Fruit fly (Drosophila melanogaster) whole organism, wandering third instar larva: ENCODE data around the gene CG8945.

Experiments
- Abd-B ChIP-seq: fragments of >200 bp; optimal IDR thresholded peaks from 2 replicates; lab custom pipeline; 2017; ENCODE audit warnings: missing biosample characterization, missing genetic modification characterization
- CG32264 ChIP-seq: fragments of 200-800 bp; sonication (Bioruptor generic); optimal IDR thresholded peaks from 2 replicates; lab custom pipeline; 2016; ENCODE audit warnings: missing biosample characterization, missing genetic modification characterization
- CG9705 ChIP-seq: fragments of 200-800 bp; sonication (Bioruptor generic); optimal IDR thresholded peaks from 2 replicates; lab custom pipeline; 2018; ENCODE audit warnings: missing biosample characterization, mild to moderate bottlenecking, missing genetic modification characterization
- CrebA ChIP-seq: fragments of 200-800 bp; sonication (Bioruptor generic); optimal IDR thresholded peaks from 2 replicates; lab custom pipeline; 2016; ENCODE audit warnings: missing biosample characterization, mild to moderate bottlenecking, missing genetic modification characterization, borderline replicate concordance
- Dfd ChIP-seq: fragments of >200 bp; optimal IDR thresholded peaks from 2 replicates; lab custom pipeline; 2017; ENCODE audit warnings: missing biosample characterization, missing genetic modification characterization
- Dif ChIP-seq: fragments of 200-275, 200-300 bp; sonication (Bioruptor generic); optimal IDR thresholded peaks from 2 replicates; lab custom pipeline; 2018; ENCODE audit warnings: missing biosample characterization, missing genetic modification characterization; ENCODE audit not compliant: partially characterized antibody
- GATAd ChIP-seq: sonication (Bioruptor generic); optimal IDR thresholded peaks from 2 replicates; lab custom pipeline; 2016; ENCODE audit warnings: missing biosample characterization, missing genetic modification characterization
- HLH106 ChIP-seq: fragments of 200-800 bp; optimal IDR thresholded peaks from 3 replicates; lab custom pipeline; 2019; ENCODE audit warnings: missing biosample characterization, mild to moderate bottlenecking, missing genetic modification characterization, moderate library complexity
- Hr78 ChIP-seq: fragments of >200 bp; optimal IDR thresholded peaks from 2 replicates; lab custom pipeline; 2017; ENCODE audit warnings: missing biosample characterization, missing genetic modification characterization
- Jra ChIP-seq: sonication (Bioruptor generic); optimal IDR thresholded peaks from 2 replicates; lab custom pipeline; 2016; ENCODE audit warnings: missing biosample characterization, missing genetic modification characterization
- Mio ChIP-seq: sonication (Bioruptor generic); optimal IDR thresholded peaks from 2 replicates; lab custom pipeline; 2016; ENCODE audit warnings: missing biosample characterization, missing genetic modification characterization
- Myc ChIP-seq: fragments of >200 bp; optimal IDR thresholded peaks from 2 replicates; lab custom pipeline; 2017
- N ChIP-seq: fragments of >200 bp; optimal IDR thresholded peaks from 2 replicates; lab custom pipeline; 2018; ENCODE audit warnings: missing biosample characterization, missing external identifiers, missing genetic modification characterization
- Rel ChIP-seq, 2 experiments: fragments of 200-800 bp; sonication (Bioruptor generic) in 1 of 2; optimal IDR thresholded peaks; 2 replicates in 1 of 2; 3 replicates in 1 of 2; lab custom pipeline; 2016 to 2019; ENCODE audit warnings: mild to moderate bottlenecking in 2 of 2, missing biosample characterization in 2 of 2, missing genetic modification characterization in 2 of 2, moderate library complexity in 1 of 2
- Vsx2 ChIP-seq: fragments of 200-300, 225-300 bp; sonication (Bioruptor generic); optimal IDR thresholded peaks from 2 replicates; lab custom pipeline; 2018; ENCODE audit warnings: missing biosample characterization, missing genetic modification characterization; ENCODE audit not compliant: partially characterized antibody
- br ChIP-seq: fragments of 200-800 bp; sonication (Bioruptor generic); optimal IDR thresholded peaks from 2 replicates; lab custom pipeline; 2016; ENCODE audit warnings: missing biosample characterization, missing genetic modification characterization
- brk ChIP-seq: fragments of 200-800 bp; sonication (Bioruptor generic); optimal IDR thresholded peaks from 2 replicates; lab custom pipeline; 2016; ENCODE audit warnings: missing biosample characterization, mild to moderate bottlenecking, missing genetic modification characterization
- dl ChIP-seq, 2 experiments: fragments of 175-275, 200-275 bp in 1 of 2; fragments of 200-275 bp in 1 of 2; sonication (Bioruptor generic); optimal IDR thresholded peaks; lab custom pipeline; 2018; ENCODE audit warnings: mild to moderate bottlenecking in 2 of 2, missing biosample characterization in 2 of 2, missing genetic modification characterization in 2 of 2, moderate library complexity in 2 of 2; ENCODE audit not compliant: partially characterized antibody in 2 of 2, insufficient read depth in 1 of 2
- dmrt93B ChIP-seq: fragments of 200-800 bp; sonication (Bioruptor generic); optimal IDR thresholded peaks from 2 replicates; lab custom pipeline; 2018; ENCODE audit warnings: missing biosample characterization, mild to moderate bottlenecking, missing genetic modification characterization
- dsf ChIP-seq: sonication (Bioruptor generic); optimal IDR thresholded peaks from 2 replicates; lab custom pipeline; 2016; ENCODE audit warnings: missing biosample characterization, missing genetic modification characterization, borderline replicate concordance
- ey ChIP-seq: fragments of 200-800 bp; sonication (Bioruptor generic); optimal IDR thresholded peaks from 2 replicates; lab custom pipeline; 2016; ENCODE audit warnings: missing biosample characterization, missing genetic modification characterization
- foxo ChIP-seq, 2 experiments: fragments of 200-800 bp; sonication (Bioruptor generic); optimal IDR thresholded peaks; 2 replicates in 1 of 2; 3 replicates in 1 of 2; lab custom pipeline; 2016 to 2017; ENCODE audit warnings: missing biosample characterization in 2 of 2, missing genetic modification characterization in 2 of 2
- h ChIP-seq: fragments of 200-800 bp; sonication (Bioruptor generic); optimal IDR thresholded peaks from 3 replicates; lab custom pipeline; 2016; ENCODE audit warnings: missing biosample characterization, mild to moderate bottlenecking, missing genetic modification characterization
- jim ChIP-seq: fragments of 175-275, 200-325 bp; sonication (Bioruptor generic); optimal IDR thresholded peaks from 2 replicates; lab custom pipeline; 2016; ENCODE audit warnings: missing biosample characterization, mild to moderate bottlenecking, missing genetic modification characterization
- lola ChIP-seq: fragments of >200 bp; optimal IDR thresholded peaks from 2 replicates; lab custom pipeline; 2017; ENCODE audit warnings: missing biosample characterization, missing genetic modification characterization
- psq ChIP-seq: fragments of 200-800 bp; sonication (Bioruptor generic); optimal IDR thresholded peaks from 3 replicates; lab custom pipeline; 2017; ENCODE audit warnings: missing biosample characterization, mild to moderate bottlenecking, missing genetic modification characterization, moderate library complexity
- rgr ChIP-seq: fragments of 200-800 bp; sonication (Bioruptor generic); optimal IDR thresholded peaks from 3 replicates; lab custom pipeline; 2016; ENCODE audit warnings: missing biosample characterization, mild to moderate bottlenecking, missing genetic modification characterization
- sage ChIP-seq: fragments of 200-800 bp; sonication (Bioruptor generic); optimal IDR thresholded peaks from 2 replicates; lab custom pipeline; 2016; ENCODE audit warnings: missing biosample characterization, mild to moderate bottlenecking, missing genetic modification characterization
- sv ChIP-seq: fragments of 200-800 bp; sonication (Bioruptor generic); optimal IDR thresholded peaks from 3 replicates; lab custom pipeline; 2016; ENCODE audit warnings: missing biosample characterization, missing genetic modification characterization
- tai ChIP-seq: sonication (Bioruptor generic); optimal IDR thresholded peaks from 2 replicates; lab custom pipeline; 2016; ENCODE audit warnings: missing biosample characterization, missing genetic modification characterization
- usp ChIP-seq: fragments of >200 bp; optimal IDR thresholded peaks from 2 replicates; lab custom pipeline; 2017; ENCODE audit warnings: missing biosample characterization, missing genetic modification characterization
- woc ChIP-seq: sonication (Bioruptor generic); optimal IDR thresholded peaks from 2 replicates; lab custom pipeline; 2016; ENCODE audit warnings: missing biosample characterization, mild to moderate bottlenecking, missing genetic modification characterization

The CG8945 gene

dm6 chrX:17106153-17106700 lies 18.8 kb upstream of the CG8945 start:
- TF ChIP-seq usp (no peak), HLH106 (tag; lab: Kevin White, UChicago) (no peak), brk (no peak), psq (GFP tag; lab: Kevin White, UChicago) (no peak), dl (GFP tag; optimal IDR thresholded peaks at IDR 0.05; lab: Kevin White, UChicago; ENCODE audit: insufficient read depth in 1 of 2, partially characterized antibody in 2 of 2) (no peak), Dif (GFP tag; lab: Kevin White, UChicago) (no peak), CrebA (no peak), Abd-B (GFP tag; lab: Kevin White, UChicago) (no peak), Myc (lab: Kevin White, UChicago) (no peak), rgr (GFP tag; lab: Kevin White, UChicago) (no peak), h (no peak), Mio (GFP tag; lab: Kevin White, UChicago) (no peak), Vsx2 (GFP tag; lab: Kevin White, UChicago) (no peak), sv (no peak), dsf (GFP tag; lab: Kevin White, UChicago) (no peak), foxo (GFP tag; optimal IDR thresholded peaks at IDR 0.05; lab: Kevin White, UChicago) (no peak), sage (GFP tag; lab: Kevin White, UChicago) (no peak), Hr78 (no peak)
- TF ChIP-seq, all 38 proteins: peak for 0

DNA sequence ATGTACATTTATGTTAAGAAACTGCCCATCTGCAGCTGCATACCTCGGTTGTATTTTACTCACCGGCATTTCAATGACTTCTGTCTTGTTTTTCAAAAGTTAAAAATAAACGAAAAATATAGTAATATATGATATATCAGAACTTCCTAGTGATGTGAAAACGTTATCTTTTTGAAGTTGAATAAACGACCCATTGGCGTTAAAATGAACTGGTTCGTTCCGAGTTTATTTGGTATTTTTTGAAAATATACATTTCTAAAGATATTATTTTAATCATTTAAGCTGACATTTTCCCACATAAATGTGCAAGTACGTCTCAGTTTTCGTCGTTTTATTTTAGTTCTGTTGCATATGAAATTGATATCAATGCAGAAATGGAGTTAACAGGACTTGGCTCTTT lies 18.2 kb upstream of the CG8945 start, which contains the start of gene Arpc3B:
TSS of gene Arpc3B (minus strand) at position 146 of the 400 bp plus-strand sequence.
- TF ChIP-seq Myc (lab: Kevin White, UChicago) (no peak), Vsx2 (GFP tag; lab: Kevin White, UChicago) (no peak), dsf (GFP tag; lab: Kevin White, UChicago) (no peak), CG9705 (GFP tag; lab: Kevin White, UChicago) (no peak), woc (no peak), br (GFP tag; lab: Kevin White, UChicago) (no peak), psq (GFP tag; lab: Kevin White, UChicago) (no peak), Dif (GFP tag; lab: Kevin White, UChicago) (no peak), jim (no peak), Rel (GFP tag; optimal IDR thresholded peaks at IDR 0.05; lab: Kevin White, UChicago) (no peak), Rel (tag; optimal IDR thresholded peaks at IDR 0.05; lab: Kevin White, UChicago) (no peak), brk (no peak), N (GFP tag; lab: Kevin White, UChicago) (no peak), CG32264 (GFP tag; lab: Kevin White, UChicago) (no peak), GATAd (no peak), Dfd (GFP tag; lab: Kevin White, UChicago) (no peak), sv (no peak)

dm6 chrX:17093900-17094446 lies 6.5 kb upstream of the CG8945 start:
- TF ChIP-seq dmrt93B (GFP tag; lab: Kevin White, UChicago), result no peak

dm6 chrX:17093431-17093830 lies 6.0 kb upstream of the CG8945 start:
- TF ChIP-seq ey (no peak), HLH106 (tag; lab: Kevin White, UChicago) (no peak), Hr78 (no peak), Rel (GFP tag; optimal IDR thresholded peaks at IDR 0.05; lab: Kevin White, UChicago) (no peak), Rel (tag; optimal IDR thresholded peaks at IDR 0.05; lab: Kevin White, UChicago) (no peak), Vsx2 (GFP tag; lab: Kevin White, UChicago) (no peak), jim (no peak), CrebA (no peak), br (GFP tag; lab: Kevin White, UChicago) (no peak), CG32264 (GFP tag; lab: Kevin White, UChicago) (no peak), N (GFP tag; lab: Kevin White, UChicago) (no peak), GATAd (no peak), Jra (no peak), dmrt93B (GFP tag; lab: Kevin White, UChicago) (no peak), rgr (GFP tag; lab: Kevin White, UChicago) (no peak), lola (GFP tag; lab: Kevin White, UChicago) (no peak), CG9705 (GFP tag; lab: Kevin White, UChicago) (no peak), tai (GFP tag; lab: Kevin White, UChicago) (no peak)
